Fruit fly (Drosophila melanogaster): ENCODE results near the gene vri.

Gene vri

dm6 chr2L:5300785-5301616, 12.3 kb downstream of the vri start (continued):
- no peak for TF ChIP-seq nom (GFP tag; optimal IDR thresholded peaks at IDR 0.05)
- TF ChIP-seq kni (GFP tag; optimal IDR thresholded peaks at IDR 0.05), result peak; percentile 95
- TF ChIP-seq tgo (GFP tag; IDR thresholded peaks at IDR 0.05), result no peak
- TF ChIP-seq H2.0 (GFP tag; IDR thresholded peaks at IDR 0.05), result no peak
- TF ChIP-seq Hey (tag; optimal IDR thresholded peaks at IDR 0.05), result no peak
- TF ChIP-seq CG8290 (GFP tag; optimal IDR thresholded peaks at IDR 0.05), result peak; percentile 81
- peak in 1 of 2 experiments; percentile 14 for TF ChIP-seq CG8290 (tag; optimal IDR thresholded peaks at IDR 0.05)
- no peak for TF ChIP-seq CG1603 (tag; optimal IDR thresholded peaks at IDR 0.05)
- TF ChIP-seq CG30403 (GFP tag; optimal IDR thresholded peaks at IDR 0.05), result no peak
- TF ChIP-seq Spps (tag; optimal IDR thresholded peaks at IDR 0.05), result no peak
- no peak for TF ChIP-seq HLH54F (GFP tag; optimal IDR thresholded peaks at IDR 0.05)
- no peak for TF ChIP-seq CG1792 (GFP tag; optimal IDR thresholded peaks at IDR 0.05)
- no peak for TF ChIP-seq CG31441 (GFP tag; IDR thresholded peaks at IDR 0.05)
- TF ChIP-seq CG12155 (GFP tag; optimal IDR thresholded peaks at IDR 0.05), result no peak
- no peak for TF ChIP-seq hkb (optimal IDR thresholded peaks at IDR 0.05)
- TF ChIP-seq hkb (GFP tag; IDR thresholded peaks at IDR 0.05), result no peak
- no peak for TF ChIP-seq CG2202 (tag; optimal IDR thresholded peaks at IDR 0.05)
- TF ChIP-seq HmgD (GFP tag; optimal IDR thresholded peaks at IDR 0.05), result no peak
- 0 out of 2 replicates have a peak, but pooled peaks have one; percentile 4 for TF ChIP-seq slbo (GFP tag; IDR thresholded peaks at IDR 0.05)
- no peak for TF ChIP-seq fu2 (GFP tag; optimal IDR thresholded peaks at IDR 0.05)
- TF ChIP-seq zen (tag; optimal IDR thresholded peaks at IDR 0.05), result no peak
- no peak for TF ChIP-seq CG15696 (tag; optimal IDR thresholded peaks at IDR 0.05)
- TF ChIP-seq CG18262 (tag; optimal IDR thresholded peaks at IDR 0.05), result no peak
- no peak for TF ChIP-seq fd102C (GFP tag; optimal IDR thresholded peaks at IDR 0.05)
- TF ChIP-seq pita (GFP tag; optimal IDR thresholded peaks at IDR 0.05), result no peak
- no peak for TF ChIP-seq gt (GFP tag; IDR thresholded peaks at IDR 0.05)
- TF ChIP-seq insv (GFP tag; optimal IDR thresholded peaks at IDR 0.05), result no peak
- no peak for TF ChIP-seq CG8944 (GFP tag; optimal IDR thresholded peaks at IDR 0.05)
- TF ChIP-seq CG4707 (GFP tag; optimal IDR thresholded peaks at IDR 0.05), result no peak
- TF ChIP-seq Optix (GFP tag; IDR thresholded peaks at IDR 0.05), result no peak
- TF ChIP-seq her (GFP tag; optimal IDR thresholded peaks at IDR 0.05), result no peak
- TF ChIP-seq ara (GFP tag; IDR thresholded peaks at IDR 0.05), result no peak

dm6 chr2L:5302284-5302683, 13.5 kb downstream of the vri start:
- peak; percentile 24 for TF ChIP-seq dmrt99B (tag; optimal IDR thresholded peaks at IDR 0.05)
- peak; percentile 27 for TF ChIP-seq Sox102F (GFP tag; optimal IDR thresholded peaks at IDR 0.05)
- no peak for TF ChIP-seq sna (GFP tag; IDR thresholded peaks at IDR 0.05; ENCODE audit: partially characterized antibody)
- TF ChIP-seq Sin3A (optimal IDR thresholded peaks at IDR 0.05), result no peak
- TF ChIP-seq oc (tag; optimal IDR thresholded peaks at IDR 0.05), result no peak
- peak; percentile 5 for TF ChIP-seq CG11504 (tag; optimal IDR thresholded peaks at IDR 0.05)
- no peak for TF ChIP-seq CG14667 (GFP tag; IDR thresholded peaks at IDR 0.05)
- TF ChIP-seq ind (GFP tag; optimal IDR thresholded peaks at IDR 0.05), result no peak
- TF ChIP-seq sens (GFP tag), result peak; percentile 72
- TF ChIP-seq ken (GFP tag; IDR thresholded peaks at IDR 0.05), result 0 out of 3 replicates have a peak, but pooled peaks have one; percentile 14
- no peak for TF ChIP-seq fu2 (GFP tag; optimal IDR thresholded peaks at IDR 0.05)
- TF ChIP-seq Oli (tag; optimal IDR thresholded peaks at IDR 0.05), result peak; percentile 22
- TF ChIP-seq Stat92E (GFP tag; optimal IDR thresholded peaks at IDR 0.05), result no peak
- TF ChIP-seq Ptx1 (GFP tag; IDR thresholded peaks at IDR 0.05), result peak; percentile 17; the same call in 1 of the 2 replicates
- TF ChIP-seq grn (GFP tag; optimal IDR thresholded peaks at IDR 0.05), result no peak
- no peak for TF ChIP-seq CG10565 (GFP tag; optimal IDR thresholded peaks at IDR 0.05)
- TF ChIP-seq bsh (GFP tag; optimal IDR thresholded peaks at IDR 0.05), result peak in 1 of 2 experiments; percentile 3
- no peak for TF ChIP-seq bcd (GFP tag; optimal IDR thresholded peaks at IDR 0.05)
- TF ChIP-seq CG18619 (GFP tag; optimal IDR thresholded peaks at IDR 0.05), result no peak
- no peak for TF ChIP-seq inv (GFP tag; IDR thresholded peaks at IDR 0.05; ENCODE audit: partially characterized antibody)
- peak; percentile 27; the same call in 2 of the 3 replicates for TF ChIP-seq row (GFP tag; IDR thresholded peaks at IDR 0.05)

Data from whole organism, embryonic.